Fruit fly (Drosophila melanogaster): ENCODE data around the gene CG14969.

The CG14969 gene

dm6 chr3L:3305430-3305829 lies 29.3 kb downstream of the CG14969 start (continued):
- TF ChIP-seq CG33557 (GFP tag; optimal IDR thresholded peaks at IDR 0.05) (no peak), HLH3B (GFP tag; IDR thresholded peaks at IDR 0.05) (no peak), CG8290 (GFP tag; optimal IDR thresholded peaks at IDR 0.05) (peak; percentile 3), CG8290 (tag; optimal IDR thresholded peaks at IDR 0.05) (peak in 1 of 2 experiments; percentile 86), CG14050 (GFP tag; IDR thresholded peaks at IDR 0.05) (no peak), mld (GFP tag; IDR thresholded peaks at IDR 0.05; ENCODE audit: partially characterized antibody) (no peak), CG18262 (tag; optimal IDR thresholded peaks at IDR 0.05) (peak; percentile 23), D (optimal IDR thresholded peaks at IDR 0.05) (no peak), D (GFP tag; optimal IDR thresholded peaks at IDR 0.05) (peak; percentile 15), pita (GFP tag; optimal IDR thresholded peaks at IDR 0.05) (no peak), psq (GFP tag; optimal IDR thresholded peaks at IDR 0.05) (no peak), nmo (GFP tag; optimal IDR thresholded peaks at IDR 0.05) (peak; percentile 8), CG17361 (GFP tag; IDR thresholded peaks at IDR 0.05) (no peak), CG2199 (GFP tag; IDR thresholded peaks at IDR 0.05) (no peak), fd64A (GFP tag; optimal IDR thresholded peaks at IDR 0.05) (peak; percentile 67), gsb-n (tag; optimal IDR thresholded peaks at IDR 0.05) (peak; percentile 30), nom (GFP tag; optimal IDR thresholded peaks at IDR 0.05) (no peak), Sin3A (optimal IDR thresholded peaks at IDR 0.05) (no peak), CG16813 (GFP tag; IDR thresholded peaks at IDR 0.05; ENCODE audit: partially characterized antibody) (no peak), Dref (GFP tag; IDR thresholded peaks at IDR 0.05) (no peak), caup (GFP tag; optimal IDR thresholded peaks at IDR 0.05; ENCODE audit: severe bottlenecking) (peak; percentile 68), CG11696 (GFP tag; IDR thresholded peaks at IDR 0.05) (no peak), otp (GFP tag; IDR thresholded peaks at IDR 0.05) (no peak), CG1233 (GFP tag; optimal IDR thresholded peaks at IDR 0.05) (no peak), CG15269 (tag; optimal IDR thresholded peaks at IDR 0.05) (peak; percentile 6), Dbx (GFP tag; IDR thresholded peaks at IDR 0.05) (no peak), Atf3 (GFP tag; optimal IDR thresholded peaks at IDR 0.05) (no peak), CG17612 (GFP tag; IDR thresholded peaks at IDR 0.05) (no peak), unpg (GFP tag; optimal IDR thresholded peaks at IDR 0.05) (peak; percentile 37), CG10209 (GFP tag; optimal IDR thresholded peaks at IDR 0.05) (peak; percentile 74), CG30403 (GFP tag; optimal IDR thresholded peaks at IDR 0.05) (no peak), HLH4C (GFP tag; IDR thresholded peaks at IDR 0.05; ENCODE audit: partially characterized antibody) (no peak), CG18764 (GFP tag; optimal IDR thresholded peaks at IDR 0.05) (peak; percentile 55), sens (GFP tag) (peak; percentile 92), CG14014 (GFP tag; IDR thresholded peaks at IDR 0.05) (no peak), jing (GFP tag; optimal IDR thresholded peaks at IDR 0.05) (no peak), CG10462 (GFP tag; optimal IDR thresholded peaks at IDR 0.05) (peak; percentile 23), Oli (tag; optimal IDR thresholded peaks at IDR 0.05) (peak; percentile 26), CG1603 (tag; optimal IDR thresholded peaks at IDR 0.05) (peak; percentile 70), zen (tag; optimal IDR thresholded peaks at IDR 0.05) (no peak), tin (GFP tag; optimal IDR thresholded peaks at IDR 0.05) (no peak), vnd (GFP tag; IDR thresholded peaks at IDR 0.05; ENCODE audit: partially characterized antibody) (no peak), Stat92E (GFP tag; optimal IDR thresholded peaks at IDR 0.05) (no peak), Bgb (GFP tag; IDR thresholded peaks at IDR 0.05; ENCODE audit: partially characterized antibody) (no peak), Poxn (GFP tag; IDR thresholded peaks at IDR 0.05) (no peak), CG6854 (GFP tag; optimal IDR thresholded peaks at IDR 0.05) (no peak), dan (GFP tag; IDR thresholded peaks at IDR 0.05) (no peak), pros (GFP tag; optimal IDR thresholded peaks at IDR 0.05) (no peak), Dip3 (GFP tag; optimal IDR thresholded peaks at IDR 0.05) (no peak), fd102C (GFP tag; optimal IDR thresholded peaks at IDR 0.05) (no peak), insv (GFP tag; optimal IDR thresholded peaks at IDR 0.05) (no peak), sd (tag; optimal IDR thresholded peaks at IDR 0.05) (no peak)
